Fruit fly (Drosophila melanogaster): ENCODE data around the gene CG4658.

CG4658 gene

DNA sequence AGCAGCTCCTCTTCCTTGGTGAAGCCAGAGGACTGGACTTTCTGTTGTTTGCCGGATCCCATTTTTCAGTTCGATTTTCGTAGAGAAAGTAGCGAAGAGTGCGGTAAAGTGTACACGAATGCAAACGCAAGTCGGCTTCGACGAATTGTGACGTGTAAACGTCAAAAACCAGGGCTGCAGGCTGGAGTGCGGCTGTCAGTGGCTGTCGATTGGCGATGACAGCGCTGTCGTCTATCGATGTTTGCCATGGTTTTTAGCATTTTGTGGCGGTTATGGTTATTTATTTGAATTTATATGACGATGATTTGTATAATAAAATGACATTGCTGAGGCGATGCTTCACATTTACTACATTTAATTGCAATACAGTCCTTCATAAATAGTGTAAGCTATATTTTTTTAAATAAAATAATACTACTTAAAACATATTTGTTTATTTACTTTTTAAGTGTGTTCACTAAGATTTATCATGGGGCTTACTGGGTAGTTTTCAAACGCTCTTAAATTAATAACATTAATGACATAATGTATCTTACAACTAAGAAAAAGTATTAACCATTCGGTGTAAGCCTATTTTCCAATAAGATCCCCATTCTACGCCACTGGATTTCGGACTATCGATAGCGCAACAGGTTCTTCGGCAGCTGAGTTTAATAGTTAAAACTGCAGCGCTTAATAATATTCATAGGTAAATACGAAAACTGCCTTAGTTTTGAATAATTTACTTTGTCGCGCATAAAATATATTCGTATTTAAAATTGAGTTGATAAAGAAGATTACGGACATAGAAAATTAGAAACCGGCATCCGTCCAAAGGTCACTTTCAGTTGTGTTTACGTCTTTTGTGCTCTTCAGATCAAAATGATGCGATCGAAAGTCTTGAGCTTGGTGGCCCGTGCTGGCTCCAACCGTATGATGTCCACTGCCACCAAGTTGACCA lies 38.6 kb upstream of the CG4658 start, which contains the start of the genes CG5885 and CG4598 (continued):
- peak; percentile 75 for TF ChIP-seq Hr39 (GFP tag; optimal IDR thresholded peaks at IDR 0.05)
- TF ChIP-seq CG3919 (GFP tag; optimal IDR thresholded peaks at IDR 0.05), result peak; percentile 76
- TF ChIP-seq CG4318 (GFP tag; optimal IDR thresholded peaks at IDR 0.05), result peak; percentile 8
- TF ChIP-seq Sox15 (GFP tag; optimal IDR thresholded peaks at IDR 0.05), result peak; percentile 56
- TF ChIP-seq net (GFP tag; optimal IDR thresholded peaks at IDR 0.05), result peak; percentile 87
- peak; percentile 67 for TF ChIP-seq Sox14 (GFP tag; optimal IDR thresholded peaks at IDR 0.05)
- TF ChIP-seq CG34406 (GFP tag; optimal IDR thresholded peaks at IDR 0.05), result peak; percentile 79
- TF ChIP-seq ss (GFP tag; optimal IDR thresholded peaks at IDR 0.05), result peak; percentile 83 to 86
- TF ChIP-seq topi (GFP tag; optimal IDR thresholded peaks at IDR 0.05), result peak; percentile 46
- peak; percentile 79 for TF ChIP-seq OdsH (GFP tag; optimal IDR thresholded peaks at IDR 0.05)
- TF ChIP-seq Ets21C (GFP tag; optimal IDR thresholded peaks at IDR 0.05), result peak; percentile 57
- peak; percentile 78 for TF ChIP-seq pdm3 (GFP tag; optimal IDR thresholded peaks at IDR 0.05)
- peak; percentile 63 for TF ChIP-seq CG3032 (tag; optimal IDR thresholded peaks at IDR 0.05)
- peak; percentile 32 for TF ChIP-seq fd59A (GFP tag; optimal IDR thresholded peaks at IDR 0.05)
- peak; percentile 57 for TF ChIP-seq CG31627 (GFP tag; optimal IDR thresholded peaks at IDR 0.05)
- TF ChIP-seq Blimp-1 (GFP tag; optimal IDR thresholded peaks at IDR 0.05), result peak; percentile 50
- peak; percentile 64 for TF ChIP-seq spab (GFP tag; optimal IDR thresholded peaks at IDR 0.05)
- TF ChIP-seq eg (GFP tag; IDR thresholded peaks at IDR 0.05), result peak; percentile 80
- peak; percentile 80 for TF ChIP-seq Met (GFP tag; optimal IDR thresholded peaks at IDR 0.05)
- TF ChIP-seq Eip78C (GFP tag), result peak; percentile 84
- TF ChIP-seq Smox (GFP tag; optimal IDR thresholded peaks at IDR 0.05), result peak; percentile 76
- TF ChIP-seq Lpt (GFP tag; optimal IDR thresholded peaks at IDR 0.05), result peak; percentile 68
- TF ChIP-seq Ets96B (tag; optimal IDR thresholded peaks at IDR 0.05), result peak; percentile 58
- peak; percentile 73 for TF ChIP-seq CG8119 (GFP tag; IDR thresholded peaks at IDR 0.05)

DNA sequence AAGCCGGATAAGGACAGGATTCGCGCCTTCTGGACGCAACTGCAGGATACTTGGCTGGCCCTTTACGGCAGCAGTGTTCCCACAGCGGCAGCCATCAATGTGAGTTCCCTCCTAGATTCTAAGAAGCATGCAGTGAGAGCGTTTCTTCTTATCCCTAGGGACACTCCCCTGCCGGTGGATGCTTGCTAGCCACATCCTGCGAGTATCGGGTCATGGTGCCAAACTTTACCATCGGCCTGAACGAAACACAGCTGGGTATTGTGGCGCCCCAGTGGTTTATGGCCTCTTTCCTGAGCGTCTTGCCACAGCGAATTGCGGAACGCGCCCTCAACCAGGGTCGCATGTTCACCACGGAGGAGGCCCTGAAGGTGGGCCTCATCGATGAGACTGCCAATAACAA lies 37.7 kb upstream of the CG4658 start:
- no peak for TF ChIP-seq Hr4 (GFP tag; optimal IDR thresholded peaks at IDR 0.05)
- TF ChIP-seq CG10669 (GFP tag; optimal IDR thresholded peaks at IDR 0.05), result no peak

DNA sequence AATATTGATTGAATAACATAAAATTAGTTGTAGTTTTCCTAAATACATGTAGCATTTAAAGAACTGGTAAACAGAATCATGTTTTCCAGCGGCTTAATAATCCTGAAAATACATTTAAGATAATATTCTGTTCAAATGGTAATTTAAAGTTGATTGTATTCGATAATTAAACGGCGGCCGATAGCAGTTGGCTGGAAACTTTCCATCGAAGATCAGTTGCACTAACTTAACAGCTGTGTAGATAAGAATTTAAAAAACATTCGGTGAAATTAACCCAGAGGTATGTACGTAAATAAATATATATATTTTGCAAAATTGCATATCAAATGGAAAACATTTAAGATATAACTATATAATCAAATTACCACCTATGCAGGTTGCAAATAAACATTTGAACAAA lies 37.0 kb upstream of the CG4658 start, which contains the start of gene CG4594:
TSS of gene CG4594 (plus strand) at position 212 of the 400 bp plus-strand sequence.
- TF ChIP-seq svp (GFP tag) (peak; percentile 46), Ets96B (tag; optimal IDR thresholded peaks at IDR 0.05) (no peak)

DNA sequence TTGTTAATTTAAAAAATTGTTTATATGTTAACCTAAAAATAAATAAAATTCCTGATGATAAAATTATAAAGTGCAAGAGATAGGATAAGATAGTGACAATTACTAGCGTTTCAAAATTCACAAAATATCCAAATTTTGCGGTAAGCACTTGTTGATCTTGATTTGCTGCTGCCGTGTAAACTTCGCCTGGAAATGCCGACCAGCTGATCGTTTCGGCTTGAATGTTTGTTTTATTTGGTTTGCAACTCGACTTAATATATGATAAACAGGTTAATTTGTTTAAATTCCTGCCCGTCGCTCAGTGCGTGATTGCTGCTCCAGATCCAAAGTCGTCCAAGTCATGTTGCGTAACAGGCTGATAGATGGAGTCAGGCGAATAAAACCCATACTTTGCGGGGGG lies 35.5 kb upstream of the CG4658 start, which contains the start of gene CG4592:
TSS of gene CG4592 (plus strand) at position 233 of the 400 bp plus-strand sequence.
- peak; percentile 53 for TF ChIP-seq CG10631 (GFP tag; optimal IDR thresholded peaks at IDR 0.05)
- TF ChIP-seq CG11294 (GFP tag; IDR thresholded peaks at IDR 0.05), result peak; percentile 13; the same call in 1 of the 2 replicates
- peak; percentile 60 for TF ChIP-seq CG6276 (GFP tag; optimal IDR thresholded peaks at IDR 0.05)
- peak; percentile 72 for TF ChIP-seq Eip93F (GFP tag; optimal IDR thresholded peaks at IDR 0.05)
- peak; percentile 73 for TF ChIP-seq CG8119 (GFP tag; IDR thresholded peaks at IDR 0.05)
- TF ChIP-seq Sox102F (GFP tag; optimal IDR thresholded peaks at IDR 0.05), result peak; percentile 82
- peak; percentile 69 for TF ChIP-seq CG6792 (GFP tag; optimal IDR thresholded peaks at IDR 0.05)
- no peak for TF ChIP-seq CG6854 (GFP tag; optimal IDR thresholded peaks at IDR 0.05)
- TF ChIP-seq ss (GFP tag; optimal IDR thresholded peaks at IDR 0.05), result no peak
- peak; percentile 29 for TF ChIP-seq CG11762 (GFP tag; optimal IDR thresholded peaks at IDR 0.05; ENCODE audit: insufficient read depth)
- peak; percentile 65 for TF ChIP-seq CG1621 (tag; optimal IDR thresholded peaks at IDR 0.05)
- peak; percentile 77 for TF ChIP-seq net (GFP tag; optimal IDR thresholded peaks at IDR 0.05)
- peak; percentile 97 for TF ChIP-seq fkh (GFP tag; optimal IDR thresholded peaks at IDR 0.05)
- no peak for TF ChIP-seq OdsH (GFP tag; optimal IDR thresholded peaks at IDR 0.05)
- peak; percentile 55 for TF ChIP-seq CG9139 (GFP tag; optimal IDR thresholded peaks at IDR 0.05)
- peak; percentile 40 for TF ChIP-seq CG16779 (tag; optimal IDR thresholded peaks at IDR 0.05)
- peak; percentile 28 for TF ChIP-seq CG4318 (GFP tag; optimal IDR thresholded peaks at IDR 0.05)
- TF ChIP-seq fd85E (GFP tag; optimal IDR thresholded peaks at IDR 0.05), result no peak
- TF ChIP-seq CG6808 (GFP tag; optimal IDR thresholded peaks at IDR 0.05), result peak; percentile 62
- TF ChIP-seq CG31627 (GFP tag; optimal IDR thresholded peaks at IDR 0.05), result peak; percentile 70
- peak; percentile 76 for TF ChIP-seq topi (GFP tag; optimal IDR thresholded peaks at IDR 0.05)
- peak; percentile 74 for TF ChIP-seq Sox14 (GFP tag; optimal IDR thresholded peaks at IDR 0.05)
- TF ChIP-seq dac (GFP tag; optimal IDR thresholded peaks at IDR 0.05), result no peak
- peak; percentile 83 for TF ChIP-seq CG15336 (GFP tag; IDR thresholded peaks at IDR 0.05)
- peak; percentile 43 for TF ChIP-seq fd59A (GFP tag; optimal IDR thresholded peaks at IDR 0.05)
